Worm (Caenorhabditis elegans) whole organism, young adult: ENCODE data around the gene ras-2.

Experiments
- B0035.1 ChIP-seq: sonication (generic microtip); optimal IDR thresholded peaks from 2 replicates; lab custom pipeline; 2016; ENCODE audit warnings: missing genetic modification characterization, mild to moderate bottlenecking, missing compliant biosample characterization, missing genotype, missing genetic modification reagents
- C17E4.6 ChIP-seq: fragments of 200-800 bp; sonication (Bioruptor generic); IDR thresholded peaks from 2 replicates; pipeline ENCODE4 v1.3.6; 2022; ENCODE audit warnings: missing genetic modification reagents, missing genetic modification characterization, missing compliant biosample characterization
- F55B11.4 ChIP-seq: sonication (generic microtip); optimal IDR thresholded peaks from 2 replicates; lab custom pipeline; 2016; ENCODE audit warnings: missing compliant biosample characterization, missing genetic modification characterization, borderline replicate concordance; ENCODE audit not compliant: insufficient read depth
- Y56A3A.18 ChIP-seq: fragments of 200-800 bp; sonication (Bioruptor generic); IDR thresholded peaks from 2 replicates; pipeline ENCODE4 v1.3.6; 2022; ENCODE audit warnings: missing genetic modification reagents, missing genetic modification characterization, missing compliant biosample characterization
- Y95B8A.8 ChIP-seq: fragments of 200-800 bp; sonication (Bioruptor generic); IDR thresholded peaks from 2 replicates; pipeline ENCODE4 v1.3.6; 2022; ENCODE audit warnings: missing genetic modification reagents, missing genetic modification characterization, missing compliant biosample characterization
- ZK185.1 ChIP-seq: sonication (generic microtip); optimal IDR thresholded peaks from 2 replicates; lab custom pipeline; 2016; ENCODE audit warnings: mild to moderate bottlenecking, missing genetic modification characterization, missing compliant biosample characterization; ENCODE audit not compliant: poor library complexity, severe bottlenecking
- aptf-2 ChIP-seq: fragments of 200-800 bp; sonication (Bioruptor generic); conservative IDR thresholded peaks from 2 replicates; pipeline ENCODE4 v1.3.6; 2022; ENCODE audit warnings: missing genetic modification reagents, missing genetic modification characterization, missing compliant biosample characterization
- ccch-3 ChIP-seq: fragments of 200-800 bp; sonication (Bioruptor generic); optimal IDR thresholded peaks from 2 replicates; lab custom pipeline; 2018; ENCODE audit warnings: mild to moderate bottlenecking, missing genetic modification characterization, missing compliant biosample characterization
- ceh-27 ChIP-seq: fragments of 200-800 bp; sonication (Bioruptor generic); optimal IDR thresholded peaks from 2 replicates; lab custom pipeline; 2018; ENCODE audit warnings: mild to moderate bottlenecking, missing genetic modification characterization, moderate library complexity, missing compliant biosample characterization
- egl-44 ChIP-seq: fragments of 200-800 bp; sonication (Bioruptor generic); IDR thresholded peaks from 2 replicates; pipeline ENCODE4 v1.3.6; 2022; ENCODE audit warnings: missing genetic modification reagents, missing genetic modification characterization, missing compliant biosample characterization
- fkh-3 ChIP-seq: sonication (generic microtip); optimal IDR thresholded peaks from 2 replicates; lab custom pipeline; 2016; ENCODE audit warnings: mild to moderate bottlenecking, missing genetic modification characterization, missing compliant biosample characterization
- gei-17 ChIP-seq: fragments of 200-800 bp; sonication (Bioruptor generic); optimal IDR thresholded peaks from 2 replicates; lab custom pipeline; 2018; ENCODE audit warnings: mild to moderate bottlenecking, missing genetic modification characterization, missing compliant biosample characterization
- hmg-1.2 ChIP-seq: fragments of 200-800 bp; sonication (Bioruptor generic); IDR thresholded peaks from 2 replicates; pipeline ENCODE4 v1.3.6; 2022; ENCODE audit warnings: missing genetic modification reagents, missing genetic modification characterization, missing compliant biosample characterization
- let-526 ChIP-seq: fragments of 200-800 bp; sonication (Bioruptor generic); IDR thresholded peaks from 2 replicates; pipeline ENCODE4 v1.3.6; 2022; ENCODE audit warnings: missing genetic modification reagents, missing genetic modification characterization, missing compliant biosample characterization
- let-607 ChIP-seq, 2 experiments: fragments of 200-800 bp in 1 of 2; sonication (Bioruptor generic) in 1 of 2; sonication (generic microtip) in 1 of 2; optimal IDR thresholded peaks; 2 replicates each; lab custom pipeline; 2016 to 2018; ENCODE audit warnings: mild to moderate bottlenecking in 2 of 2, missing compliant biosample characterization in 2 of 2, missing genetic modification characterization in 2 of 2, moderate library complexity in 2 of 2, missing genotype in 1 of 2
- lin-26 ChIP-seq: fragments of 200-800 bp; sonication (Bioruptor generic); IDR thresholded peaks from 2 replicates; pipeline ENCODE4 v1.3.6; 2022; ENCODE audit warnings: missing genetic modification reagents, missing genetic modification characterization, missing compliant biosample characterization
- lin-54 ChIP-seq: fragments of 200-800 bp; sonication (Bioruptor generic); optimal IDR thresholded peaks from 2 replicates; lab custom pipeline; 2018; ENCODE audit warnings: mild to moderate bottlenecking, missing genetic modification characterization, missing compliant biosample characterization
- lsl-1 ChIP-seq: fragments of 200-800 bp; sonication (Bioruptor generic); optimal IDR thresholded peaks from 2 replicates; lab custom pipeline; 2018; ENCODE audit warnings: mild to moderate bottlenecking, missing genetic modification characterization, moderate library complexity, missing compliant biosample characterization
- nhr-80 ChIP-seq: sonication (generic microtip); optimal IDR thresholded peaks from 2 replicates; lab custom pipeline; 2016; ENCODE audit warnings: missing genetic modification characterization, missing compliant biosample characterization
- nhr-90 ChIP-seq: sonication (generic microtip); optimal IDR thresholded peaks from 2 replicates; lab custom pipeline; 2016; ENCODE audit warnings: missing genotype, mild to moderate bottlenecking, missing genetic modification characterization, missing compliant biosample characterization
- repo-1 ChIP-seq: sonication (generic microtip); optimal IDR thresholded peaks from 2 replicates; lab custom pipeline; 2017; ENCODE audit warnings: mild to moderate bottlenecking, missing genetic modification characterization, missing compliant biosample characterization
- xnd-1 ChIP-seq: sonication (generic microtip); optimal IDR thresholded peaks from 2 replicates; lab custom pipeline; 2016; ENCODE audit warnings: missing genotype, missing genetic modification reagents, missing genetic modification characterization, missing compliant biosample characterization
- zim-3 ChIP-seq: sonication (generic microtip); optimal IDR thresholded peaks from 2 replicates; lab custom pipeline; 2017; ENCODE audit warnings: mild to moderate bottlenecking, missing genetic modification characterization, moderate library complexity, missing compliant biosample characterization
- ztf-25 ChIP-seq: fragments of 200-800 bp; sonication (Bioruptor generic); IDR thresholded peaks from 2 replicates; pipeline ENCODE4 v1.3.6; 2022; ENCODE audit warnings: missing genetic modification reagents, missing genetic modification characterization, missing compliant biosample characterization
- ztf-26 ChIP-seq: sonication (generic microtip); optimal IDR thresholded peaks from 2 replicates; lab custom pipeline; 2017; ENCODE audit warnings: missing genetic modification characterization, missing compliant biosample characterization
- ztf-6 ChIP-seq: fragments of 200-800 bp; sonication (Bioruptor generic); IDR thresholded peaks from 2 replicates; pipeline ENCODE4 v1.3.6; 2022; ENCODE audit warnings: missing genetic modification reagents, missing genetic modification characterization, missing compliant biosample characterization

ras-2 gene

DNA sequence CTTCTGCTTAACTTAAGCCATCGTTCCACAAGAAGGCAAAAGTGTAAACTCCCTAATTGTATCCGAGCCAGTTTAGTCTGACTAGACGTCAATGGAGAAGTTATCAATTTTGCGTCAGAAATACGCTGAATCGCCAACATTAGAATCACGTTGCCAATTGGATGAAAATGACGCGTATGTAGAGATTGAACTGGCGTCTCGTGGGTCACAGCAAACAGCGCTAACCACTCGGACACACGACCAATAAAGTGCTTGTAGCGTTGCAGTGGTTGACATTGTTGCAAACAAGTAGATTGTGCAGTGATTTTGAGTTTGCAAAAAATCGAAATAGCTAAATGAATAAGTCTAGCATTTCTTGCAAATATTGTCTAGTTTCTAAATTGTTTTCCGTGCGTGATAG is 50.3 kb downstream of the ras-2 start (continued):
- TF ChIP-seq xnd-1 (tag; lab: Kevin White, UChicago) (peak; percentile 26), let-526 (GFP tag; lab: Robert Waterston, UW) (peak; percentile 74; the same call in 1 of the 2 replicates), ztf-6 (no peak), C17E4.6 (no peak), lin-26 (GFP tag; lab: Robert Waterston, UW) (peak; percentile 97), Y95B8A.8 (GFP tag; lab: Robert Waterston, UW) (0 out of 2 replicates have a peak, but pooled peaks have one; percentile 63), ceh-27 (GFP tag; lab: Kevin White, UChicago) (peak; percentile 88), nhr-90 (peak; percentile 98), ztf-26 (peak; percentile 4), ztf-25 (peak; percentile 88; the same call in 1 of the 2 replicates), egl-44 (GFP tag; lab: Robert Waterston, UW) (peak; percentile 79), fkh-3 (tag; lab: Kevin White, UChicago) (no peak), zim-3 (tag; lab: Kevin White, UChicago) (peak; percentile 94), ZK185.1 (peak; percentile 85), B0035.1 (tag; lab: Kevin White, UChicago) (peak; percentile 17), F55B11.4 (tag; lab: Kevin White, UChicago) (no peak), let-607 (tag; optimal IDR thresholded peaks at IDR 0.05; lab: Kevin White, UChicago) (peak; percentile 33 to 64), Y56A3A.18 (GFP tag; lab: Robert Waterston, UW) (0 out of 2 replicates have a peak, but pooled peaks have one; percentile 45)
- TF ChIP-seq, all 124 proteins: peak for 100

DNA sequence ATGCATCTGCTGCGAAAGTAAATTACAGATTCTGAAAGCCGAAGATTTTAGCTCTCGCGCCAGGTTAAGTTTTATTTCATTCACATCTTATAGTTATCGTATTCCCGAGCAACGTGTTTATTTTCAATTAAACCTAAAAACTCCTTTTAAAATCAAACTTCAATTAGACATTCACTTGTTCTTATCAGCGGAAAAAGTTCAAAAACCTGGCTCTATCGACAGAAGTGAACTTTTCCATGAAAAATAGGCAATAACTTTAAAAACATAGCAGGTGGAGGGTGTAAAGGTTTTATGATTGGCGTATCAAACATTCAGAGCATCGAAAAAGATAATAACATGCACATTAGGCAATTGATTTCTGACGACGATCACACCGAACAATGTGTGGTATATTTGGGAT is 50.9 kb downstream of the ras-2 start, which contains the start of gene ppat-1:
Gene ppat-1, plus strand, starts transcription at position 316 of the 400 bp plus-strand sequence.
- TF ChIP-seq repo-1 = no peak
- no peak for TF ChIP-seq ccch-3 (GFP tag; lab: Kevin White, UChicago)
- TF ChIP-seq nhr-80 (tag; lab: Kevin White, UChicago) = peak; percentile 51
- no peak for TF ChIP-seq gei-17 (GFP tag; lab: Kevin White, UChicago)

DNA sequence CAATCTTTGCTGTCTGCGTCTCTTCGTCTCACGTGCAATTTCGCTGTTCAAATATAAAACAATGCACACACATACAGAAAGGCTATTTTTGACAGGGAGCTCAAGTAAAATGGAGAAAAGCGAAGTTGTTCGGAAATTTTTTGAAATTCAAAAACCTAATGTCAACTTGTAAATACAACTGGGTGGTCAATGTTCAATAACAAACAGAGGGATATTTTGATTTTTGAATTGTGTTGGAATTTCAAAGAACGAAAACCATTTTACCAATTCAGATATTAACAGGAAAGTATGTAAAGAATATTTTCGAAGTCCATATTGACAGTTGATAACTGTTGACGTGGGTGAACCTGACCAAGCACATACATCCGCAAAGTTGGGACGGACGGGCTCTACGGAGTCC is 51.5 kb downstream of the ras-2 start, which contains the start of gene tag-243:
Gene tag-243, minus strand, starts transcription at position 101 of the 400 bp plus-strand sequence.
- TF ChIP-seq hmg-1.2 (GFP tag; lab: Robert Waterston, UW) = peak; percentile 64
- TF ChIP-seq lsl-1 (GFP tag; lab: Kevin White, UChicago) = no peak
- no peak for TF ChIP-seq aptf-2 (GFP tag; lab: Robert Waterston, UW)
- TF ChIP-seq lin-54 (GFP tag; lab: Kevin White, UChicago) = no peak
